Worm (Caenorhabditis elegans): ENCODE measurements around the gene F44E2.9.

DNA sequence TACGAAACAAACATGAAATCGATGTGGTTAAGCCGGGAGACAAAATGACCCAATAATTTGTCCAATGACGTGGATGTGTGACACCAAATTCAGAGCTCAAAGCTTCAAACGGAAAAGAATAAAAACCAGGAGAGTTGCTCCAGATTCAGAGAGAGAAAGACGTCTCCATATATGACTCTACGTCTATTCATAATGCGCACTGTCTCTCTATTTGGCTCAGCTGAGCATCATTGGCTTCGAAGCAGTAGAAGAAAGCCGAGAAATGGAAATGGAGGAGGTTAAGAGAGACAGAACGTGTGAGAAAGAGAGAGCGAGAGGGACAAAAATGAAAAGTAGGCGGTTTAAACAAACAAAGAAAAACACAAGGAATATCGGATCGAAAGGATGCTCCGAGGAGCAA lies 36.0 kb upstream of the F44E2.9 start:
- TF ChIP-seq daf-12 (tag; optimal IDR thresholded peaks at IDR 0.05) (no peak), mdl-1 (tag; optimal IDR thresholded peaks at IDR 0.05) (no peak), egl-43 (GFP tag; IDR thresholded peaks at IDR 0.05) (no peak), ceh-44 (GFP tag; IDR thresholded peaks at IDR 0.05) (no peak), nhr-42 (GFP tag; IDR thresholded peaks at IDR 0.05) (no peak), nhr-11 (tag; optimal IDR thresholded peaks at IDR 0.05) (no peak), lsy-2 (tag; optimal IDR thresholded peaks at IDR 0.05) (peak in 1 of 2 experiments; percentile 32), ama-1 (optimal IDR thresholded peaks at IDR 0.05) (no peak), dve-1 (tag; optimal IDR thresholded peaks at IDR 0.05; ENCODE audit: insufficient read depth) (peak; percentile 16), egl-27 (tag; optimal IDR thresholded peaks at IDR 0.05) (no peak), nhr-77 (tag; optimal IDR thresholded peaks at IDR 0.05) (no peak)
